Fruit fly (Drosophila melanogaster) ovary, adult (tissue): ENCODE results near the gene mRpS18B.

ENCODE experiments used
- CG17801 ChIP-seq: fragments of 200-800 bp; optimal IDR thresholded peaks from 2 replicates; lab custom pipeline; 2019; ENCODE audit warnings: missing biosample characterization, mild to moderate bottlenecking, missing genetic modification characterization, moderate library complexity; ENCODE audit not compliant: partially characterized antibody

mRpS18B gene

dm6 chr2L:20065516-20065915 is 31.5 kb downstream of the mRpS18B start, which contains the start of gene vls:
Gene vls, minus strand, starts transcription at chr2L:20065679.
- peak; percentile 32 for TF ChIP-seq CG17801

- peak; percentile 7 for TF ChIP-seq CG17801
Measured at dm6 chr2L:20061018-20061657, 35.9 kb downstream of the mRpS18B start, which contains the start of the genes barr and lok. Gene barr, minus strand, starts transcription at chr2L:20061370. Gene lok, plus strand, starts transcription at chr2L:20061422.

dm6 chr2L:20057391-20057790 is 39.7 kb downstream of the mRpS18B start:
- no peak for TF ChIP-seq CG17801

- no peak for TF ChIP-seq CG17801
Measured at dm6 chr2L:20051172-20051893, 45.7 kb downstream of the mRpS18B start.
